Fruit fly (Drosophila melanogaster): ENCODE data around the gene Arr2.

Gene Arr2

dm6 chr3L:8691891-8692874 is 43.4 kb upstream of the Arr2 start (continued):
- TF ChIP-seq fd102C (GFP tag; optimal IDR thresholded peaks at IDR 0.05) (no peak), Hand (GFP tag; optimal IDR thresholded peaks at IDR 0.05) (no peak), CG3995 (GFP tag; optimal IDR thresholded peaks at IDR 0.05) (no peak), H2.0 (GFP tag; IDR thresholded peaks at IDR 0.05) (no peak), CG9817 (tag; optimal IDR thresholded peaks at IDR 0.05) (peak; percentile 25), CG11398 (GFP tag; optimal IDR thresholded peaks at IDR 0.05) (no peak), CG7745 (tag; optimal IDR thresholded peaks at IDR 0.05) (peak; percentile 16), sqz (GFP tag; optimal IDR thresholded peaks at IDR 0.05) (no peak), ssp (GFP tag; IDR thresholded peaks at IDR 0.05) (no peak), CG18476 (GFP tag; optimal IDR thresholded peaks at IDR 0.05) (no peak), CG1233 (GFP tag; optimal IDR thresholded peaks at IDR 0.05) (peak; percentile 39), zfh2 (GFP tag; optimal IDR thresholded peaks at IDR 0.05) (no peak), crol (GFP tag; IDR thresholded peaks at IDR 0.05) (0 out of 2 replicates have a peak, but pooled peaks have one; percentile 9), CG31388 (GFP tag; optimal IDR thresholded peaks at IDR 0.05) (no peak), tin (GFP tag; optimal IDR thresholded peaks at IDR 0.05) (peak; percentile 12), CG15696 (tag; optimal IDR thresholded peaks at IDR 0.05) (peak; percentile 25), tup (GFP tag; optimal IDR thresholded peaks at IDR 0.05) (no peak), CG7928 (GFP tag; optimal IDR thresholded peaks at IDR 0.05) (no peak), croc (GFP tag; conservative IDR thresholded peaks at IDR 0.05) (no peak; the same call in 2 of the 3 replicates), Chrac-16 (GFP tag; optimal IDR thresholded peaks at IDR 0.05) (peak; percentile 29), Deaf1 (tag; optimal IDR thresholded peaks at IDR 0.05) (peak; percentile 82), CTCF (GFP tag; optimal IDR thresholded peaks at IDR 0.05) (no peak), CG9876 (GFP tag; optimal IDR thresholded peaks at IDR 0.05) (no peak), CG17802 (tag; optimal IDR thresholded peaks at IDR 0.05) (no peak), chm (GFP tag; IDR thresholded peaks at IDR 0.05) (0 out of 2 replicates have a peak, but pooled peaks have one; percentile 24), CG1792 (GFP tag; optimal IDR thresholded peaks at IDR 0.05) (no peak), CG17612 (GFP tag; IDR thresholded peaks at IDR 0.05) (no peak), btn (GFP tag; optimal IDR thresholded peaks at IDR 0.05) (no peak), usp (GFP tag; optimal IDR thresholded peaks at IDR 0.05) (no peak), HLHmδ (GFP tag; optimal IDR thresholded peaks at IDR 0.05) (no peak), Meics (GFP tag; optimal IDR thresholded peaks at IDR 0.05) (peak; percentile 70), CG12391 (tag; optimal IDR thresholded peaks at IDR 0.05) (peak; percentile 66), ci (GFP tag; IDR thresholded peaks at IDR 0.05) (peak; percentile 60; the same call in 2 of the 3 replicates), CG6765 (GFP tag; optimal IDR thresholded peaks at IDR 0.05) (no peak), ap (GFP tag; IDR thresholded peaks at IDR 0.05) (no peak), Sry-β (GFP tag; optimal IDR thresholded peaks at IDR 0.05) (no peak), caup (GFP tag; optimal IDR thresholded peaks at IDR 0.05; ENCODE audit: severe bottlenecking) (no peak), Dip2 (GFP tag; IDR thresholded peaks at IDR 0.05) (no peak), CG3847 (GFP tag; IDR thresholded peaks at IDR 0.05) (no peak; the same call in 1 of the 2 replicates), B-H1 (GFP tag; IDR thresholded peaks at IDR 0.05) (no peak), CG2202 (tag; optimal IDR thresholded peaks at IDR 0.05) (no peak), sisA (GFP tag; IDR thresholded peaks at IDR 0.05) (no peak), aop (GFP tag; IDR thresholded peaks at IDR 0.05) (no peak), sim (GFP tag; IDR thresholded peaks at IDR 0.05) (0 out of 2 replicates have a peak, but pooled peaks have one; percentile 11), CG2712 (tag; optimal IDR thresholded peaks at IDR 0.05) (peak; percentile 60), Nf-YC (tag; optimal IDR thresholded peaks at IDR 0.05) (peak; percentile 47), tna (GFP tag; IDR thresholded peaks at IDR 0.05; ENCODE audit: partially characterized antibody) (no peak), C15 (GFP tag; IDR thresholded peaks at IDR 0.05) (no peak), slou (GFP tag; optimal IDR thresholded peaks at IDR 0.05) (peak; percentile 7), CG32532 (GFP tag; IDR thresholded peaks at IDR 0.05) (peak; percentile 47; the same call in 1 of the 2 replicates)

Measured in whole organism, embryonic.